Worm (Caenorhabditis elegans) whole organism, L2 larva: ENCODE data around the gene T26H8.4.
"Not testable (repeated sequence)": the region's sequence is repeated elsewhere in the genome, so short reads cannot be mapped to it uniquely, and the experiment has no call there.

Experiments
- C34F6.9 ChIP-seq: fragments of 150-350 bp; optimal IDR thresholded peaks from 2 replicates; lab custom pipeline; 2014; ENCODE audit warnings: missing biosample characterization, missing genetic modification characterization
- F13H6.1 ChIP-seq: sonication (generic microtip); optimal IDR thresholded peaks from 2 replicates; lab custom pipeline; 2016; ENCODE audit warnings: missing genetic modification characterization, missing compliant biosample characterization
- R02D3.7 ChIP-seq: fragments of 150-350 bp; optimal IDR thresholded peaks from 2 replicates; lab custom pipeline; 2014; ENCODE audit warnings: missing biosample characterization, missing genetic modification characterization
- Y55F3AM.14 ChIP-seq: fragments of 200-800 bp; sonication (Bioruptor generic); optimal IDR thresholded peaks from 2 replicates; lab custom pipeline; 2018; ENCODE audit warnings: mild to moderate bottlenecking, missing genetic modification characterization, missing compliant biosample characterization
- alr-1 ChIP-seq: fragments of 150-350 bp; optimal IDR thresholded peaks from 2 replicates; lab custom pipeline; 2014; ENCODE audit warnings: missing biosample characterization, missing genetic modification characterization
- aly-2 ChIP-seq: fragments of 150-350 bp; optimal IDR thresholded peaks from 2 replicates; lab custom pipeline; 2014; ENCODE audit warnings: missing biosample characterization, missing genetic modification characterization
- ama-1 ChIP-seq: fragments of 150-350 bp; optimal IDR thresholded peaks from 2 replicates; lab custom pipeline; 2018; ENCODE audit warnings: inconsistent platforms
- crh-2 ChIP-seq: sonication (generic microtip); optimal IDR thresholded peaks from 2 replicates; lab custom pipeline; 2017; ENCODE audit warnings: missing biosample characterization, missing genetic modification characterization
- dmd-4 ChIP-seq: sonication (generic microtip); optimal IDR thresholded peaks from 2 replicates; lab custom pipeline; 2017; ENCODE audit warnings: missing biosample characterization, missing genetic modification characterization
- fos-1 ChIP-seq: fragments of 150-350 bp; optimal IDR thresholded peaks from 2 replicates; lab custom pipeline; 2014; ENCODE audit warnings: missing biosample characterization, missing genetic modification characterization
- gmeb-1 ChIP-seq: fragments of 150-350 bp; optimal IDR thresholded peaks from 2 replicates; lab custom pipeline; 2014; ENCODE audit warnings: missing biosample characterization, missing genetic modification characterization
- lin-13 ChIP-seq: fragments of 150-350 bp; optimal IDR thresholded peaks from 2 replicates; lab custom pipeline; 2014; ENCODE audit warnings: missing biosample characterization, missing genetic modification reagents, missing genetic modification characterization
- lsy-2 ChIP-seq, 2 experiments: fragments of 150-350 bp in 1 of 2; sonication (generic microtip) in 1 of 2; optimal IDR thresholded peaks; 2 replicates each; lab custom pipeline; 2014 to 2017; ENCODE audit warnings: missing biosample characterization in 2 of 2, missing genetic modification characterization in 2 of 2
- mab-5 ChIP-seq: fragments of 150-350 bp; optimal IDR thresholded peaks from 2 replicates; lab custom pipeline; 2014; ENCODE audit warnings: missing biosample characterization, missing genetic modification characterization
- mbf-1 ChIP-seq: sonication (generic microtip); optimal IDR thresholded peaks from 2 replicates; lab custom pipeline; 2017; ENCODE audit warnings: missing biosample characterization, missing genetic modification characterization
- nhr-11 ChIP-seq: fragments of 150-350 bp; optimal IDR thresholded peaks from 2 replicates; lab custom pipeline; 2014; ENCODE audit warnings: missing biosample characterization, missing genetic modification characterization
- nhr-12 ChIP-seq: fragments of 150-350 bp; optimal IDR thresholded peaks from 2 replicates; lab custom pipeline; 2014; ENCODE audit warnings: missing biosample characterization, missing genetic modification characterization
- nhr-129 ChIP-seq: fragments of 150-350 bp; optimal IDR thresholded peaks from 2 replicates; lab custom pipeline; 2014; ENCODE audit warnings: missing biosample characterization, missing genetic modification characterization
- sem-4 ChIP-seq: fragments of 150-350 bp; optimal IDR thresholded peaks from 2 replicates; lab custom pipeline; 2014; ENCODE audit warnings: missing biosample characterization, missing genetic modification reagents, missing genetic modification characterization
- skn-1 ChIP-seq: sonication (generic microtip); optimal IDR thresholded peaks from 2 replicates; lab custom pipeline; 2017; ENCODE audit warnings: missing biosample characterization, missing genetic modification characterization
- sma-9 ChIP-seq, 2 experiments: fragments of 150-350 bp in 1 of 2; sonication (generic microtip) in 1 of 2; optimal IDR thresholded peaks; 2 replicates each; lab custom pipeline; 2014 to 2016; ENCODE audit warnings: missing genetic modification characterization in 2 of 2, mild to moderate bottlenecking in 1 of 2, missing biosample characterization in 1 of 2, missing compliant biosample characterization in 1 of 2, missing genetic modification reagents in 1 of 2, moderate library complexity in 1 of 2
- snpc-4 ChIP-seq: fragments of 150-350 bp; optimal IDR thresholded peaks from 2 replicates; lab custom pipeline; 2014; ENCODE audit warnings: missing biosample characterization, missing genetic modification characterization
- unc-39 ChIP-seq: fragments of 150-350 bp; optimal IDR thresholded peaks from 2 replicates; lab custom pipeline; 2014; ENCODE audit warnings: missing biosample characterization, missing genetic modification characterization
- unc-62 ChIP-seq: fragments of 150-350 bp; optimal IDR thresholded peaks from 2 replicates; lab custom pipeline; 2014; ENCODE audit warnings: missing biosample characterization, missing genetic modification reagents, missing genetic modification characterization
- zag-1 ChIP-seq: fragments of 150-350 bp; optimal IDR thresholded peaks from 2 replicates; lab custom pipeline; 2014; ENCODE audit warnings: missing biosample characterization, missing genetic modification characterization
- ztf-1 ChIP-seq: fragments of 200-800 bp; sonication (Bioruptor generic); conservative IDR thresholded peaks from 2 replicates; pipeline ENCODE4 v1.3.6; 2022; ENCODE audit warnings: missing genetic modification characterization, missing compliant biosample characterization
- ztf-11 ChIP-seq: sonication (generic microtip); optimal IDR thresholded peaks from 2 replicates; lab custom pipeline; 2017; ENCODE audit warnings: missing biosample characterization, missing genetic modification characterization
- ztf-4 ChIP-seq: fragments of 150-350 bp; optimal IDR thresholded peaks from 2 replicates; lab custom pipeline; 2014; ENCODE audit warnings: missing biosample characterization, missing genetic modification characterization

The T26H8.4 gene

DNA sequence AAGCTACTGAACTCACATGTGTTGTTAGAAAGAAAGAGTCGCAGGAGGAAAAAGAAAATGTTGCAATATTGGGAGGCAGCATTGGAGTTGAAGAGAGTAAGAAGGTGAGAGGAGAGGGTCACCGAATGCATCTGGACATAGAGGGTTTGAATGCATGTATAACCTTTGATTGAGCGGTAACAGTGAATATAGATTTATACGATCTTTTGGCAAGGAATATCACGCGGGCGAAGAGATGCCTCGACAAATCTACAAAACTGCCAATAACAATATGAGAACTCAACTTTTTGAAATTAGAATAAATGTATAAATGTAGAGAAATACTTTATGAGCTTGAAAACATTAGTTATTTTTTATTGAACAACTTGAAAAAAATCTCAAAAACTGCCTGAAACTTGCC lies 44.3 kb downstream of the T26H8.4 start, which contains the start of gene M01B2.10:
Gene M01B2.10, minus strand, starts transcription at position 101 of the 400 bp plus-strand sequence.
- not testable (repeated sequence) for TF ChIP-seq alr-1, gmeb-1, dmd-4 (tag; lab: Kevin White, UChicago)

- no peak for TF ChIP-seq R02D3.7 (tag; lab: Kevin White, UChicago)
- TF ChIP-seq skn-1 (tag; lab: Kevin White, UChicago), result no peak
- no peak for TF ChIP-seq lsy-2 (tag; optimal IDR thresholded peaks at IDR 0.05; lab: Kevin White, UChicago)
- TF ChIP-seq unc-39 (tag; lab: Kevin White, UChicago), result no peak
- no peak for TF ChIP-seq lin-13
- TF ChIP-seq alr-1 (tag; lab: Kevin White, UChicago), result no peak
- TF ChIP-seq F13H6.1 (tag; lab: Kevin White, UChicago), result no peak
- no peak for TF ChIP-seq Y55F3AM.14 (GFP tag; lab: Kevin White, UChicago)
- no peak for TF ChIP-seq snpc-4
- no peak for TF ChIP-seq sem-4
- TF ChIP-seq ztf-1 (GFP tag; lab: Robert Waterston, UW), result no peak
- no peak for TF ChIP-seq unc-62 (GFP tag; lab: Kevin White, UChicago)
- no peak for TF ChIP-seq sma-9 (GFP tag; optimal IDR thresholded peaks at IDR 0.05; lab: Kevin White, UChicago)
- TF ChIP-seq sma-9 (tag; optimal IDR thresholded peaks at IDR 0.05; lab: Kevin White, UChicago), result no peak
- TF ChIP-seq aly-2 (tag; lab: Kevin White, UChicago), result no peak
- TF ChIP-seq ztf-11 (tag; lab: Kevin White, UChicago), result no peak
- TF ChIP-seq ztf-4 (tag; lab: Kevin White, UChicago), result no peak
- no peak for TF ChIP-seq nhr-129 (tag; lab: Kevin White, UChicago)
- no peak for TF ChIP-seq ama-1
Observed at ce11 chrV:15259904-15260303, 46.7 kb downstream of the T26H8.4 start, which contains the start of gene M01B2.8. M01B2.8 (plus strand) TSS chrV:15260204.

- TF ChIP-seq mbf-1 (tag; lab: Kevin White, UChicago), result no peak
- no peak for TF ChIP-seq C34F6.9 (tag; lab: Kevin White, UChicago)
- TF ChIP-seq zag-1 (tag; lab: Kevin White, UChicago), result no peak
- TF ChIP-seq unc-39 (tag; lab: Kevin White, UChicago), result no peak
- TF ChIP-seq sem-4, result no peak
- TF ChIP-seq fos-1 (tag; lab: Kevin White, UChicago), result no peak
- TF ChIP-seq ztf-1 (GFP tag; lab: Robert Waterston, UW), result no peak
- no peak for TF ChIP-seq nhr-11 (tag; lab: Kevin White, UChicago)
- TF ChIP-seq mab-5 (tag; lab: Kevin White, UChicago), result no peak
- no peak for TF ChIP-seq crh-2 (tag; lab: Kevin White, UChicago)
- TF ChIP-seq alr-1 (tag; lab: Kevin White, UChicago), result no peak
Observed at ce11 chrV:15259049-15259448, 47.6 kb downstream of the T26H8.4 start, which contains the start of gene srsx-37. srsx-37 (minus strand) TSS chrV:15259149.

DNA sequence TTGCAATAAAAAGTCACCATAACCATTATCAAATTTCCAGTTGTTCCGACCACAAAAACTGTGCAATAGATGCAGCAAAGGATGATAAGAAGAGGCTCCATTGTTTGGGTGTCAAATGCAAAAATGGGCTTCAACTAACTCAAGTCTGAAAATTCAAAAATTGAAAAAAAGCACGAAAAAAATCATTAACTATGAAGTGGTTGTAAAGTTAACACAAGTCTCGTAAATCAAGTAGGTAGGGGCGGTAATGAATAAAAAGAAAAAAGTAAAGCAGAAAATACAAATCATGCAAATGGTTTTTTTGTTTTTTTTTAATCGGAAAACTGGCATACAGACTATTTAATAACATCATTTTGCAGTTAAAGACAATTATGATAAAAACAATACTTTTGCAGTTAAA lies 50.0 kb downstream of the T26H8.4 start, which contains the start of gene srsx-39:
Gene srsx-39, minus strand, starts transcription at position 101 of the 400 bp plus-strand sequence.
- not testable (repeated sequence) for TF ChIP-seq nhr-12 (tag; lab: Kevin White, UChicago); R02D3.7 (tag; lab: Kevin White, UChicago); unc-62 (GFP tag; lab: Kevin White, UChicago)
